Worm (Caenorhabditis elegans) whole organism, young adult: ENCODE results near the gene C27H5.6.

Source experiments
- F39B2.1 ChIP-seq: fragments of 200-800 bp; sonication (Bioruptor generic); IDR thresholded peaks from 2 replicates; pipeline ENCODE4 v1.3.6; 2022; ENCODE audit warnings: missing genetic modification reagents, missing genetic modification characterization, missing compliant biosample characterization
- F57A8.1 ChIP-seq: fragments of 200-800 bp; sonication (Bioruptor generic); optimal IDR thresholded peaks from 2 replicates; lab custom pipeline; 2018; ENCODE audit warnings: mild to moderate bottlenecking, missing genetic modification characterization, moderate library complexity, missing compliant biosample characterization
- ama-1 ChIP-seq, 3 experiments: fragments of 150-350 bp in 1 of 3; sonication (generic microtip) in 2 of 3; optimal IDR thresholded peaks; 2 replicates each; lab custom pipeline; 2014 to 2018; ENCODE audit warnings: missing biosample characterization in 2 of 3, missing genetic modification characterization in 2 of 3, missing genetic modification reagents in 2 of 3
- efl-1 ChIP-seq: fragments of 150-350 bp; optimal IDR thresholded peaks from 2 replicates; lab custom pipeline; 2014; ENCODE audit warnings: missing biosample characterization, missing genetic modification reagents, missing genetic modification characterization
- egrh-3 ChIP-seq: fragments of 200-800 bp; sonication (Bioruptor generic); IDR thresholded peaks from 2 replicates; pipeline ENCODE4 v1.3.6; 2022; ENCODE audit warnings: missing genetic modification reagents, missing genetic modification characterization, missing compliant biosample characterization
- ekl-4 ChIP-seq: fragments of 200-800 bp; sonication (Bioruptor generic); IDR thresholded peaks from 2 replicates; pipeline ENCODE4 v1.3.6; 2022; ENCODE audit warnings: missing genetic modification reagents, missing genetic modification characterization, missing compliant biosample characterization
- nfya-1 ChIP-seq: sonication (generic microtip); optimal IDR thresholded peaks from 2 replicates; lab custom pipeline; 2017; ENCODE audit warnings: antibody characterized with exemption, missing compliant biosample characterization, missing genetic modification characterization, borderline replicate concordance; ENCODE audit not compliant: insufficient read depth
- tbx-9 ChIP-seq: sonication (generic microtip); optimal IDR thresholded peaks from 2 replicates; lab custom pipeline; 2016; ENCODE audit warnings: borderline replicate concordance, missing genetic modification characterization, inconsistent platforms, missing compliant biosample characterization
- ztf-22 ChIP-seq: fragments of 200-800 bp; sonication (Bioruptor generic); optimal IDR thresholded peaks from 2 replicates; lab custom pipeline; 2018; ENCODE audit warnings: mild to moderate bottlenecking, missing genetic modification characterization, moderate library complexity, missing compliant biosample characterization
- ztf-25 ChIP-seq: fragments of 200-800 bp; sonication (Bioruptor generic); IDR thresholded peaks from 2 replicates; pipeline ENCODE4 v1.3.6; 2022; ENCODE audit warnings: missing genetic modification reagents, missing genetic modification characterization, missing compliant biosample characterization
- ztf-3 ChIP-seq: fragments of 200-800 bp; sonication (Bioruptor generic); optimal IDR thresholded peaks from 2 replicates; lab custom pipeline; 2018; ENCODE audit warnings: mild to moderate bottlenecking, missing genetic modification characterization, missing compliant biosample characterization

DNA sequence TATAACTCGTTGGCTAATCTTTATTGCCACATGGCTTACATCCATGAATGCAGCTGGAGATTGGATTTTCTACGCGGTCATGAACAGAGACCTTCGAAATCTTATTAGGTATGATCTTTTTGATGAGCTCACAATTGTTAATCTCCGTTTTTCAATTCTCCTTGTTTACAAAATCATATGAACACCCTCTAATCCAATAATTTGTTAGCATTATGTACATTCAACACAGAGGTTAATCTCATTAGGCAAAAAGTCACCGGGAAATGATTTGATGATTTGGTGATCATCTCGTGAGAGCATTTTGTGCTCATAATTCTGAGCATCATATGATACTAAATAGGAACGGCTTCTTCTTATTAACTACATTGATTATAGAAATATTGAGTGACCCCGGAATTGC is 40.8 kb downstream of the C27H5.6 start:
- TF ChIP-seq tbx-9 (no peak), nfya-1 (tag; lab: Kevin White, UChicago) (no peak), ekl-4 (GFP tag; lab: Robert Waterston, UW) (no peak), ztf-22 (no peak), F57A8.1 (GFP tag; lab: Kevin White, UChicago) (no peak), egrh-3 (GFP tag; lab: Robert Waterston, UW) (no peak), ztf-3 (no peak), efl-1 (GFP tag; lab: Kevin White, UChicago) (no peak), ztf-25 (no peak), ama-1 (optimal IDR thresholded peaks at IDR 0.05; lab: Kevin White, UChicago) (no peak), ama-1 (GFP tag; optimal IDR thresholded peaks at IDR 0.05; lab: Kevin White, UChicago) (no peak), F39B2.1 (GFP tag; lab: Robert Waterston, UW) (no peak)
